Worm (Caenorhabditis elegans): Measurements from ENCODE around the gene F14H8.8.

F14H8.8 gene

ce11 chrV:15051720-15052119 lies 22.5 kb downstream of the F14H8.8 start:
- TF ChIP-seq hlh-1 (tag; optimal IDR thresholded peaks at IDR 0.05) (no peak), sptf-1 (tag; optimal IDR thresholded peaks at IDR 0.05) (no peak), tbx-8 (GFP tag; optimal IDR thresholded peaks at IDR 0.05) (no peak), unc-62 (GFP tag; optimal IDR thresholded peaks at IDR 0.05) (no peak), unc-39 (tag; optimal IDR thresholded peaks at IDR 0.05) (no peak), lin-32 (GFP tag; optimal IDR thresholded peaks at IDR 0.05) (no peak), ceh-39 (tag; optimal IDR thresholded peaks at IDR 0.05) (no peak), ceh-83 (GFP tag; optimal IDR thresholded peaks at IDR 0.05) (no peak)

ce11 chrV:15052368-15052767 lies 23.1 kb downstream of the F14H8.8 start, which contains the start of the genes fbxa-82 and C25D7.5:
TSS of gene fbxa-82 (minus strand) at chrV:15052530.
TSS of gene C25D7.5 (plus strand) at chrV:15052650.
- TF ChIP-seq sptf-1 (tag; optimal IDR thresholded peaks at IDR 0.05) (no peak), bed-3 (GFP tag; optimal IDR thresholded peaks at IDR 0.05) (no peak), lin-13 (tag; optimal IDR thresholded peaks at IDR 0.05) (no peak), ces-1 (GFP tag; optimal IDR thresholded peaks at IDR 0.05) (no peak), ztf-11 (tag; optimal IDR thresholded peaks at IDR 0.05) (no peak)

DNA sequence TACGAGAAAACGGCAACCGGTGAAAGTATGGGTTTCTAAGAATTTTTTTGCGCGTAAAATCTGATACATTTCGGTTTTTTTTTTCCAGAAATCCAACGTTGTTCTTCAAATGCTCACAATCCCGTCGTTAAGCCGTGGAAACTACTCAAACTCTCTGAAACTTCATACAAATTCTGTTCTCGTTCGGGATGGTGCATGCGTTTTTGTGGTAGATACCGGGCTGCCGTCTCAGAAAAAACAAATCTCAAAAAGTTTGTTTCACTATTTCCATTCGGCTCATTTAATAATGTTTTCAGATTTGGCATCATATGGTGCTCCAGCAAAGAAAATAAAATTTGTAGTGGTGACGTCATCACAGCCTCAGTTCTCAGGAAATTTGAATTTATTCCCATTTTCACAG lies 25.5 kb downstream of the F14H8.8 start:
- TF ChIP-seq zip-8 (tag; optimal IDR thresholded peaks at IDR 0.05): peak; percentile 61
- TF ChIP-seq elt-1 (tag; optimal IDR thresholded peaks at IDR 0.05; ENCODE audit: borderline replicate concordance, insufficient read depth): no peak
- TF ChIP-seq mls-2 (tag; optimal IDR thresholded peaks at IDR 0.05): no peak

ce11 chrV:15055873-15056272 lies 26.6 kb downstream of the F14H8.8 start, which contains the start of gene C25D7.16:
TSS of gene C25D7.16 (plus strand) at chrV:15056173.
- TF ChIP-seq zip-8 (tag; optimal IDR thresholded peaks at IDR 0.05) (no peak), M03D4.4 (tag; optimal IDR thresholded peaks at IDR 0.05) (no peak), sptf-1 (tag; optimal IDR thresholded peaks at IDR 0.05) (no peak), tbx-8 (GFP tag; optimal IDR thresholded peaks at IDR 0.05) (no peak), mep-1 (tag; optimal IDR thresholded peaks at IDR 0.05) (no peak), flh-1 (GFP tag; optimal IDR thresholded peaks at IDR 0.05) (no peak), unc-62 (GFP tag; optimal IDR thresholded peaks at IDR 0.05) (no peak), cnd-1 (tag; optimal IDR thresholded peaks at IDR 0.05) (no peak), drap-1 (GFP tag; optimal IDR thresholded peaks at IDR 0.05) (no peak), mls-2 (tag; optimal IDR thresholded peaks at IDR 0.05) (no peak)

DNA sequence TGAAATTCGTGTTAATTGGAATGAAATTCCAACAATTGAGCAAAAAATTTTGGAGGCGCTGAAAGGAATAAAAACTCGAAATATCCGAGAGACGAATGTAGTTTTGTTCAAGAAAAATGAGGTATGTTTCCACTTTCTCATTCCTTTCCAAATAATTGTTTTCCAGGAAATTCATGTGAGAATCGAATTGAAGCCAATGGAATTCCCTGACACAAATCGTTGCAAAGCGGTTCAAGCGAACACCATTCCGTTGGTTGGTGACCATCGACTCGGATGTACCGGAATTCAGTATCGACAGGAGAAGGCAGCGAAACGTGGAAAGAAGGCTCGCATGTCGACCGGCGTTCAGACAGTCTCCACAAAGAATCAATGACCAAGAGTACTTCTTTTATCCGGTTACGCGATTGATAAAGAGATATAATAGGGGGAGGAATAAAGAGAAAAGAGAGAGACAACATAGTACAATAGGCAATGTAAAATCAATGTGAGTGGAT lies 27.1 kb downstream of the F14H8.8 start:
- no peak for TF ChIP-seq sptf-1 (tag; optimal IDR thresholded peaks at IDR 0.05)
- TF ChIP-seq unc-39 (tag; optimal IDR thresholded peaks at IDR 0.05): no peak
- TF ChIP-seq M03D4.4 (tag; optimal IDR thresholded peaks at IDR 0.05): no peak
- no peak for TF ChIP-seq ztf-11 (tag; optimal IDR thresholded peaks at IDR 0.05)
- TF ChIP-seq hlh-1 (tag; optimal IDR thresholded peaks at IDR 0.05): no peak
- no peak for TF ChIP-seq sem-2 (GFP tag; optimal IDR thresholded peaks at IDR 0.05)
- TF ChIP-seq pha-4 (tag; optimal IDR thresholded peaks at IDR 0.05): no peak
- TF ChIP-seq lin-13 (tag; optimal IDR thresholded peaks at IDR 0.05): no peak
- no peak for TF ChIP-seq elt-3 (tag; optimal IDR thresholded peaks at IDR 0.05)
- no peak for TF ChIP-seq mep-1 (tag; optimal IDR thresholded peaks at IDR 0.05)
- TF ChIP-seq lsy-2 (tag; optimal IDR thresholded peaks at IDR 0.05): no peak
- no peak for TF ChIP-seq nhr-237 (tag; optimal IDR thresholded peaks at IDR 0.05)
- TF ChIP-seq nhr-28 (tag; optimal IDR thresholded peaks at IDR 0.05): no peak
- no peak for TF ChIP-seq nhr-76 (tag; optimal IDR thresholded peaks at IDR 0.05)
- TF ChIP-seq ceh-39 (tag; optimal IDR thresholded peaks at IDR 0.05): no peak
- TF ChIP-seq mab-5 (tag; optimal IDR thresholded peaks at IDR 0.05): no peak
- TF ChIP-seq nhr-2 (tag; optimal IDR thresholded peaks at IDR 0.05): no peak
- TF ChIP-seq tbx-8 (GFP tag; optimal IDR thresholded peaks at IDR 0.05): no peak

DNA sequence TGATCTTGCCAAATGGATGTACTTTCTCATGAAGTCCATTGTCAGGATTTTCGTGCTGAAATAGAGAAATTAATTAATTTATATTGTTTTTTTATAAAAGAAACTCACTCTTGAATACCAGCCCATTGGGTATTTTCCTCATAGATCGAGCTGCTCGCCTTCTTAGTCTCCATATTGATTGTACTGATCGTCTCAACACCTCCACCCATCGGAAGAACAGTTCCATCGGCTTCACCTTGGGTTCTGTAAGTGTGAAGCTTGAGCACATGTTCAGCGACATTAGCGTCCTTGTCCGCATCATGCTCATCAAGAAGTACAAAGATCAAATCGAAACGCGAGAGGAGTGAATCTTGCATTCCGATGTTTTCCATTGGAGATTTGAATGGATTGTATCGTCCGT lies 28.5 kb downstream of the F14H8.8 start:
- no peak for TF ChIP-seq ztf-11 (tag; optimal IDR thresholded peaks at IDR 0.05)
- no peak for TF ChIP-seq mep-1 (tag; optimal IDR thresholded peaks at IDR 0.05)
- TF ChIP-seq snpc-4 (tag; optimal IDR thresholded peaks at IDR 0.05): no peak
- TF ChIP-seq ces-1 (GFP tag; optimal IDR thresholded peaks at IDR 0.05): no peak
- no peak for TF ChIP-seq elt-1 (tag; optimal IDR thresholded peaks at IDR 0.05; ENCODE audit: borderline replicate concordance, insufficient read depth)
- no peak for TF ChIP-seq ceh-43 (GFP tag; optimal IDR thresholded peaks at IDR 0.05)
- TF ChIP-seq nhr-2 (tag; optimal IDR thresholded peaks at IDR 0.05): no peak
- TF ChIP-seq unc-120 (tag; optimal IDR thresholded peaks at IDR 0.05; ENCODE audit: poor library complexity, severe bottlenecking): no peak
- no peak for TF ChIP-seq tbx-8 (GFP tag; optimal IDR thresholded peaks at IDR 0.05)
- TF ChIP-seq cnd-1 (tag; optimal IDR thresholded peaks at IDR 0.05): no peak
- no peak for TF ChIP-seq unc-39 (tag; optimal IDR thresholded peaks at IDR 0.05)
- TF ChIP-seq zip-8 (tag; optimal IDR thresholded peaks at IDR 0.05): no peak
- TF ChIP-seq M03D4.4 (tag; optimal IDR thresholded peaks at IDR 0.05): no peak
- TF ChIP-seq lsy-2 (tag; optimal IDR thresholded peaks at IDR 0.05): no peak
- no peak for TF ChIP-seq lin-32 (GFP tag; optimal IDR thresholded peaks at IDR 0.05)
- TF ChIP-seq unc-62 (GFP tag; optimal IDR thresholded peaks at IDR 0.05): no peak
- TF ChIP-seq lin-13 (tag; optimal IDR thresholded peaks at IDR 0.05): no peak
- TF ChIP-seq nhr-76 (tag; optimal IDR thresholded peaks at IDR 0.05): no peak
- TF ChIP-seq mab-5 (tag; optimal IDR thresholded peaks at IDR 0.05): no peak
- TF ChIP-seq sptf-1 (tag; optimal IDR thresholded peaks at IDR 0.05): no peak

Measured in whole organism, mixed stage, embryonic.